Worm (Caenorhabditis elegans): Measurements from ENCODE around the gene Y45F10C.2.
A peak's percentile ranks its signal among the peaks of the same experiment; 100 is the strongest.

The Y45F10C.2 gene

ce11 chrIV:13703828-13704425 lies 41.5 kb upstream of the Y45F10C.2 start, which contains the start of gene tlp-1 (continued):
- TF ChIP-seq pax-1 (tag; optimal IDR thresholded peaks at IDR 0.05) (no peak), ttx-3 (tag; optimal IDR thresholded peaks at IDR 0.05) (no peak), ceh-14 (tag; optimal IDR thresholded peaks at IDR 0.05) (no peak), pha-2 (tag; optimal IDR thresholded peaks at IDR 0.05) (no peak), sox-4 (tag; optimal IDR thresholded peaks at IDR 0.05) (no peak), T23F11.4 (GFP tag; optimal IDR thresholded peaks at IDR 0.05) (no peak), tbx-7 (tag; optimal IDR thresholded peaks at IDR 0.05) (no peak), npax-4 (tag; optimal IDR thresholded peaks at IDR 0.05) (no peak), hlh-30 (tag; optimal IDR thresholded peaks at IDR 0.05; ENCODE audit: insufficient read depth) (no peak), ceh-34 (tag; optimal IDR thresholded peaks at IDR 0.05) (no peak), nfya-1 (tag; optimal IDR thresholded peaks at IDR 0.05) (peak; percentile 87)

ce11 chrIV:13702681-13703080 lies 40.2 kb upstream of the Y45F10C.2 start:
- TF ChIP-seq pag-3 (tag; optimal IDR thresholded peaks at IDR 0.05; ENCODE audit: borderline replicate concordance) (no peak), ttx-3 (tag; optimal IDR thresholded peaks at IDR 0.05) (no peak), zip-5 (tag; optimal IDR thresholded peaks at IDR 0.05) (no peak), ceh-2 (tag; optimal IDR thresholded peaks at IDR 0.05) (no peak), pat-9 (tag; optimal IDR thresholded peaks at IDR 0.05) (no peak), ama-1 (optimal IDR thresholded peaks at IDR 0.05) (no peak), nhr-232 (tag; optimal IDR thresholded peaks at IDR 0.05) (no peak), ceh-19 (GFP tag; optimal IDR thresholded peaks at IDR 0.05) (no peak), elt-2 (tag; optimal IDR thresholded peaks at IDR 0.05) (no peak), C38D4.7 (GFP tag; optimal IDR thresholded peaks at IDR 0.05) (no peak), F13H6.1 (tag; optimal IDR thresholded peaks at IDR 0.05) (no peak), ceh-24 (tag; optimal IDR thresholded peaks at IDR 0.05) (no peak), Y22D7AL.16 (tag; optimal IDR thresholded peaks at IDR 0.05) (no peak), sox-4 (tag; optimal IDR thresholded peaks at IDR 0.05) (no peak), unc-55 (GFP tag; optimal IDR thresholded peaks at IDR 0.05) (no peak), sdc-2 (tag; optimal IDR thresholded peaks at IDR 0.05) (no peak), fax-1 (tag; optimal IDR thresholded peaks at IDR 0.05) (no peak), nhr-11 (tag; optimal IDR thresholded peaks at IDR 0.05) (no peak), hlh-6 (tag; optimal IDR thresholded peaks at IDR 0.05) (no peak), unc-86 (tag; optimal IDR thresholded peaks at IDR 0.05) (no peak)

ce11 chrIV:13701472-13701871 lies 39.0 kb upstream of the Y45F10C.2 start:
- no peak for TF ChIP-seq ceh-24 (tag; optimal IDR thresholded peaks at IDR 0.05)
- TF ChIP-seq ref-2 (tag; optimal IDR thresholded peaks at IDR 0.05): no peak
- no peak for TF ChIP-seq C08G9.2 (tag; optimal IDR thresholded peaks at IDR 0.05)
- TF ChIP-seq ttx-3 (tag; optimal IDR thresholded peaks at IDR 0.05): no peak
- TF ChIP-seq pax-1 (tag; optimal IDR thresholded peaks at IDR 0.05): no peak
- TF ChIP-seq ceh-9 (tag; optimal IDR thresholded peaks at IDR 0.05): no peak

- no peak for TF ChIP-seq hlh-15 (tag; optimal IDR thresholded peaks at IDR 0.05)
- TF ChIP-seq hlh-8 (tag; optimal IDR thresholded peaks at IDR 0.05): no peak
These were observed 38.4 kb upstream of the Y45F10C.2 start for ce11 chrIV:13700847-13701246.

ce11 chrIV:13699384-13699788 lies 36.9 kb upstream of the Y45F10C.2 start:
- TF ChIP-seq eyg-1 (tag; optimal IDR thresholded peaks at IDR 0.05) (no peak), sdc-2 (tag; optimal IDR thresholded peaks at IDR 0.05) (no peak), hlh-13 (GFP tag; optimal IDR thresholded peaks at IDR 0.05) (no peak), sox-2 (GFP tag; IDR thresholded peaks at IDR 0.05) (no peak), ceh-45 (GFP tag; IDR thresholded peaks at IDR 0.05) (no peak), hlh-15 (tag; optimal IDR thresholded peaks at IDR 0.05) (no peak), T23F11.4 (GFP tag; optimal IDR thresholded peaks at IDR 0.05) (no peak), elt-2 (tag; optimal IDR thresholded peaks at IDR 0.05) (no peak), ceh-18 (tag; optimal IDR thresholded peaks at IDR 0.05) (peak; percentile 36), rnt-1 (tag; optimal IDR thresholded peaks at IDR 0.05) (peak; percentile 62), ceh-22 (tag; optimal IDR thresholded peaks at IDR 0.05) (no peak), F13H6.1 (tag; optimal IDR thresholded peaks at IDR 0.05) (no peak), hlh-8 (tag; optimal IDR thresholded peaks at IDR 0.05) (peak; percentile 11), ceh-34 (tag; optimal IDR thresholded peaks at IDR 0.05) (no peak), ceh-19 (GFP tag; optimal IDR thresholded peaks at IDR 0.05) (no peak), unc-55 (GFP tag; optimal IDR thresholded peaks at IDR 0.05) (peak; percentile 93)
